Fruit fly (Drosophila melanogaster): Measurements from ENCODE around the gene toc.
A peak's percentile ranks its signal among the peaks of the same experiment; 100 is the strongest.

Gene toc

DNA sequence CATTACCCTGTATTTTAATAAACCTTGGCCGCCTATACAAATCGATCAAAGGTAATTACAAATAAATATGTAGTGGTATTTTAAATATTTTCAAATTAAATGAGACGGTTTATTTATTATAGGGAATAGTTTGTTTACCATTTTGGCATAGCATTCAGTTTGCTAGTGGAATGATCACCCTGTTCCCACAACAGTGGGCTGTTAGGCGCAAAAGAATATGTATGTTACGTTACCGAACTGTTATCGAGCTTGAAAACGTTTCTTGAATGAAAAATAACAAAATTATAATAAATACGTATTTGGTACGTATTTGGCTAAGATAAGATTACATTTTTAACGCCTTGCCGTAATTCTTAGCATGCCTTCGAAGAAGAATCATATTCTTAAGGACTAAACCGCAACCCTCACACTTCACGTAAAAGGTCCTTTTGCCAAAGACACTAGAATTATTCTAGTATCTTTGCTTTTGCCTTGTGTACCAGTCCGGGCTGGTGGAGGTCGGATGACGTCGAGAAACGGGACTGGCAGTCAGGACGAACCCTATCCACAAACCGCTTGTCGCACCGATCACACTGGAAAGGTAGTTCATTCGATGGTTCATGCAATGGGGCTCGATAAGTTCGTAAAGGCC lies 26.5 kb upstream of the toc start, which contains the start of gene CG44002 (continued):
- TF ChIP-seq seq (GFP tag; IDR thresholded peaks at IDR 0.05) = no peak
- TF ChIP-seq trh (GFP tag; optimal IDR thresholded peaks at IDR 0.05) = no peak
- no peak for TF ChIP-seq gsb-n (tag; optimal IDR thresholded peaks at IDR 0.05)
- no peak for TF ChIP-seq CG11696 (GFP tag; IDR thresholded peaks at IDR 0.05)
- no peak for TF ChIP-seq hth (optimal IDR thresholded peaks at IDR 0.05)
- 0 out of 3 replicates have a peak, but pooled peaks have one; percentile 10 for TF ChIP-seq HLH4C (GFP tag; IDR thresholded peaks at IDR 0.05; ENCODE audit: partially characterized antibody)
- peak; percentile 54 for TF ChIP-seq stwl (tag; optimal IDR thresholded peaks at IDR 0.05)
- no peak for TF ChIP-seq CG6272 (GFP tag; IDR thresholded peaks at IDR 0.05)
- TF ChIP-seq CG3838 (GFP tag; optimal IDR thresholded peaks at IDR 0.05) = no peak
- no peak for TF ChIP-seq CoRest (tag; optimal IDR thresholded peaks at IDR 0.05)
- no peak for TF ChIP-seq ab (GFP tag; optimal IDR thresholded peaks at IDR 0.05)
- no peak for TF ChIP-seq emc (GFP tag; optimal IDR thresholded peaks at IDR 0.05)
- peak; percentile 68 for TF ChIP-seq sens (GFP tag)
- no peak for TF ChIP-seq fd3F (GFP tag; optimal IDR thresholded peaks at IDR 0.05)
- no peak for TF ChIP-seq Bgb (GFP tag; IDR thresholded peaks at IDR 0.05; ENCODE audit: partially characterized antibody)
- TF ChIP-seq phol (tag; optimal IDR thresholded peaks at IDR 0.05) = no peak
- no peak for TF ChIP-seq CG11560 (tag; IDR thresholded peaks at IDR 0.05)
- no peak for TF ChIP-seq Vsx1 (GFP tag; optimal IDR thresholded peaks at IDR 0.05)
- TF ChIP-seq CG13287 (GFP tag; IDR thresholded peaks at IDR 0.05; ENCODE audit: partially characterized antibody) = peak; percentile 26; the same call in 1 of the 2 replicates
- no peak for TF ChIP-seq CG7357 (GFP tag; IDR thresholded peaks at IDR 0.05)
- no peak for TF ChIP-seq ara (GFP tag; IDR thresholded peaks at IDR 0.05)
- TF ChIP-seq org-1 (GFP tag; optimal IDR thresholded peaks at IDR 0.05) = no peak
- TF ChIP-seq pros (GFP tag; optimal IDR thresholded peaks at IDR 0.05) = no peak
- TF ChIP-seq CG30020 (tag; optimal IDR thresholded peaks at IDR 0.05) = peak; percentile 74
- TF ChIP-seq NC2α (GFP tag; optimal IDR thresholded peaks at IDR 0.05) = no peak
- no peak for TF ChIP-seq twi (tag; optimal IDR thresholded peaks at IDR 0.05)
- no peak for TF ChIP-seq lov (optimal IDR thresholded peaks at IDR 0.05)
- no peak for TF ChIP-seq lov (GFP tag; IDR thresholded peaks at IDR 0.05)
- TF ChIP-seq CG11093 (GFP tag; IDR thresholded peaks at IDR 0.05) = no peak
- no peak for TF ChIP-seq yki (optimal IDR thresholded peaks at IDR 0.05)
- no peak for TF ChIP-seq CG4424 (GFP tag; optimal IDR thresholded peaks at IDR 0.05)
- TF ChIP-seq cad (GFP tag; optimal IDR thresholded peaks at IDR 0.05) = peak; percentile 30
- no peak for TF ChIP-seq HLH54F (GFP tag; optimal IDR thresholded peaks at IDR 0.05)
- no peak for TF ChIP-seq dmrt11E (tag; optimal IDR thresholded peaks at IDR 0.05)
- no peak for TF ChIP-seq HmgD (GFP tag; optimal IDR thresholded peaks at IDR 0.05)
- no peak for TF ChIP-seq zen2 (GFP tag; IDR thresholded peaks at IDR 0.05; ENCODE audit: partially characterized antibody)
- TF ChIP-seq CG9437 (GFP tag; optimal IDR thresholded peaks at IDR 0.05) = peak; percentile 81
- TF ChIP-seq sd (tag; optimal IDR thresholded peaks at IDR 0.05) = no peak
- TF ChIP-seq CG7745 (tag; optimal IDR thresholded peaks at IDR 0.05) = no peak
- no peak for TF ChIP-seq unc-4 (GFP tag; IDR thresholded peaks at IDR 0.05; ENCODE audit: partially characterized antibody)
- TF ChIP-seq Gsc (GFP tag; IDR thresholded peaks at IDR 0.05) = no peak
- no peak for TF ChIP-seq CG10147 (GFP tag; optimal IDR thresholded peaks at IDR 0.05)
- no peak for TF ChIP-seq ewg (GFP tag; optimal IDR thresholded peaks at IDR 0.05)
- TF ChIP-seq ranshi (GFP tag; IDR thresholded peaks at IDR 0.05) = no peak
- no peak for TF ChIP-seq shn (GFP tag; optimal IDR thresholded peaks at IDR 0.05)
- peak; percentile 69 for TF ChIP-seq MBD-R2 (GFP tag; IDR thresholded peaks at IDR 0.05)
- no peak for TF ChIP-seq pb (GFP tag; optimal IDR thresholded peaks at IDR 0.05)
- TF ChIP-seq slou (GFP tag; optimal IDR thresholded peaks at IDR 0.05) = no peak
- peak; percentile 30 for TF ChIP-seq CG12659 (GFP tag; optimal IDR thresholded peaks at IDR 0.05)
- TF ChIP-seq Fer2 (tag; optimal IDR thresholded peaks at IDR 0.05) = no peak
- peak; percentile 99 for TF ChIP-seq CG17186 (GFP tag; optimal IDR thresholded peaks at IDR 0.05)
- peak in 1 of 2 experiments; percentile 36 for TF ChIP-seq eve (GFP tag; optimal IDR thresholded peaks at IDR 0.05)
